Worm (Caenorhabditis elegans) whole organism, L3 larva: ENCODE data around the gene C27A7.6.

Source experiments
- aly-2 ChIP-seq: fragments of 150-350 bp; optimal IDR thresholded peaks from 2 replicates; lab custom pipeline; 2014; ENCODE audit warnings: missing biosample characterization, missing genetic modification characterization
- ama-1 ChIP-seq: fragments of 150-350 bp; optimal IDR thresholded peaks from 2 replicates; lab custom pipeline; 2018
- ceh-82 ChIP-seq: fragments of 150-350 bp; optimal IDR thresholded peaks from 2 replicates; lab custom pipeline; 2014; ENCODE audit warnings: missing biosample characterization, missing genetic modification characterization
- daf-12 ChIP-seq: fragments of 150-350 bp; optimal IDR thresholded peaks from 2 replicates; lab custom pipeline; 2014; ENCODE audit warnings: missing biosample characterization, missing genetic modification reagents, missing genetic modification characterization
- egl-27 ChIP-seq: sonication (generic microtip); optimal IDR thresholded peaks from 4 replicates; lab custom pipeline; 2017; ENCODE audit warnings: missing biosample characterization, missing genetic modification reagents, missing genetic modification characterization
- nhr-237 ChIP-seq: fragments of 150-350 bp; optimal IDR thresholded peaks from 2 replicates; lab custom pipeline; 2014; ENCODE audit warnings: missing biosample characterization, missing genetic modification characterization
- nhr-28 ChIP-seq: fragments of 150-350 bp; optimal IDR thresholded peaks from 2 replicates; lab custom pipeline; 2014; ENCODE audit warnings: missing biosample characterization, missing genetic modification characterization
- tbx-2 ChIP-seq: sonication (generic microtip); optimal IDR thresholded peaks from 2 replicates; lab custom pipeline; 2016; ENCODE audit warnings: mild to moderate bottlenecking, missing genetic modification characterization, missing compliant biosample characterization
- zag-1 ChIP-seq: fragments of 150-350 bp; optimal IDR thresholded peaks from 2 replicates; lab custom pipeline; 2014; ENCODE audit warnings: missing biosample characterization, missing genetic modification characterization
- ztf-11 ChIP-seq: fragments of 150-350 bp; optimal IDR thresholded peaks from 2 replicates; lab custom pipeline; 2014; ENCODE audit warnings: missing biosample characterization, missing genetic modification characterization

DNA sequence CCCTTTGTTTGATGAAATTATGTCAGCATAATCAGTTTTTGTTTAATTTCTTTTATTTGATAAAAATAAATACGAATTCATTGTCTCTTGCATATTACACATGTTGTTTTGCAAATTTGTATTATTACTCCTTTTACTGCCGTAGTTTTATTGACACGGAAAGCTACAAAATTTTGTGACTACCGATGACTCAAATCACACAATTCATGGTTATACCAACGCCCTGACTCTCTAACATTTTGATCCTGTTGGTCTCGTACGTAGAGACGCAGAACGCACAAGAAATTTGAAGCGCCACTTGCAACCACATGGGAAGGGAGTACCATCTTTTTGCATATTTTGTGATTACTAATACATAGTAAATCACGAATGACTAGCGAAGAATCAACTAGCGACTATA is 34.7 kb downstream of the C27A7.6 start, which contains the start of gene nhr-207:
- no peak for TF ChIP-seq nhr-28
- TF ChIP-seq aly-2 (tag; lab: Kevin White, UChicago) = no peak
- TF ChIP-seq egl-27 (tag; lab: Kevin White, UChicago) = no peak
- no peak for TF ChIP-seq nhr-237 (tag; lab: Kevin White, UChicago)
- TF ChIP-seq zag-1 (tag; lab: Kevin White, UChicago) = no peak
- TF ChIP-seq daf-12 (tag; lab: Kevin White, UChicago) = no peak
- no peak for TF ChIP-seq ztf-11 (tag; lab: Kevin White, UChicago)
- no peak for TF ChIP-seq ama-1 (lab: Kevin White, UChicago)
- no peak for TF ChIP-seq ceh-82 (tag; lab: Kevin White, UChicago)
- TF ChIP-seq tbx-2 (tag; lab: Kevin White, UChicago) = no peak
